Worm (Caenorhabditis elegans) whole organism, mixed stage, embryonic: ENCODE measurements around the gene F44E2.4.

Experiments used
- M03D4.4 ChIP-seq: sonication (generic microtip); optimal IDR thresholded peaks from 2 replicates; lab custom pipeline; 2017; ENCODE audit warnings: mild to moderate bottlenecking, missing genetic modification characterization, missing compliant biosample characterization
- bed-3 ChIP-seq: fragments of 200-800 bp; sonication (Bioruptor generic); optimal IDR thresholded peaks from 3 replicates; lab custom pipeline; 2018; ENCODE audit warnings: mild to moderate bottlenecking, missing genetic modification characterization, moderate library complexity, missing compliant biosample characterization
- blmp-1 ChIP-seq: fragments of 150-350 bp; optimal IDR thresholded peaks from 2 replicates; lab custom pipeline; 2014; ENCODE audit warnings: missing biosample characterization, missing genetic modification characterization
- ceh-39 ChIP-seq: fragments of 150-350 bp; optimal IDR thresholded peaks from 2 replicates; lab custom pipeline; 2014; ENCODE audit warnings: missing biosample characterization, missing genetic modification characterization
- ceh-43 ChIP-seq: fragments of 200-800 bp; sonication (Bioruptor generic); optimal IDR thresholded peaks from 2 replicates; lab custom pipeline; 2018; ENCODE audit warnings: mild to moderate bottlenecking, missing genetic modification characterization, moderate library complexity, missing compliant biosample characterization
- ceh-83 ChIP-seq: fragments of 200-800 bp; sonication (Bioruptor generic); optimal IDR thresholded peaks from 2 replicates; lab custom pipeline; 2018; ENCODE audit warnings: mild to moderate bottlenecking, missing genetic modification characterization, missing compliant biosample characterization
- ces-1 ChIP-seq: fragments of 150-350 bp; optimal IDR thresholded peaks from 2 replicates; lab custom pipeline; 2014; ENCODE audit warnings: missing biosample characterization, missing genetic modification reagents, missing genetic modification characterization
- cnd-1 ChIP-seq: fragments of 200-800 bp; sonication (Bioruptor generic); optimal IDR thresholded peaks from 2 replicates; lab custom pipeline; 2018; ENCODE audit warnings: mild to moderate bottlenecking, missing genetic modification characterization, missing compliant biosample characterization
- drap-1 ChIP-seq: fragments of 200-800 bp; sonication (Bioruptor generic); optimal IDR thresholded peaks from 3 replicates; lab custom pipeline; 2018; ENCODE audit warnings: mild to moderate bottlenecking, missing genetic modification characterization, missing compliant biosample characterization
- elt-1 ChIP-seq: sonication (generic microtip); optimal IDR thresholded peaks from 2 replicates; lab custom pipeline; 2017; ENCODE audit warnings: missing genetic modification characterization, mild to moderate bottlenecking, missing compliant biosample characterization, antibody characterized with exemption, moderate library complexity, borderline replicate concordance; ENCODE audit not compliant: insufficient read depth
- elt-3 ChIP-seq: fragments of 150-350 bp; optimal IDR thresholded peaks from 2 replicates; lab custom pipeline; 2014; ENCODE audit warnings: missing biosample characterization, missing genetic modification characterization
- flh-1 ChIP-seq: fragments of 200-800 bp; sonication (Bioruptor generic); optimal IDR thresholded peaks from 2 replicates; lab custom pipeline; 2018; ENCODE audit warnings: mild to moderate bottlenecking, missing genetic modification characterization, moderate library complexity, missing compliant biosample characterization
- ham-2 ChIP-seq: fragments of 200-800 bp; sonication (Bioruptor generic); optimal IDR thresholded peaks from 2 replicates; lab custom pipeline; 2018; ENCODE audit warnings: mild to moderate bottlenecking, missing genetic modification characterization, missing compliant biosample characterization
- hlh-1 ChIP-seq: fragments of 150-350 bp; optimal IDR thresholded peaks from 2 replicates; lab custom pipeline; 2014; ENCODE audit warnings: missing biosample characterization, missing genetic modification reagents, missing genetic modification characterization
- lin-13 ChIP-seq: fragments of 150-350 bp; optimal IDR thresholded peaks from 2 replicates; lab custom pipeline; 2014; ENCODE audit warnings: missing biosample characterization, missing genetic modification characterization
- lin-32 ChIP-seq: fragments of 200-800 bp; sonication (Bioruptor generic); optimal IDR thresholded peaks from 2 replicates; lab custom pipeline; 2018; ENCODE audit warnings: mild to moderate bottlenecking, missing genetic modification characterization, missing compliant biosample characterization
- lsy-2 ChIP-seq: fragments of 150-350 bp; optimal IDR thresholded peaks from 2 replicates; lab custom pipeline; 2014; ENCODE audit warnings: missing biosample characterization, missing genetic modification characterization
- mab-5 ChIP-seq: fragments of 150-350 bp; optimal IDR thresholded peaks from 2 replicates; lab custom pipeline; 2014; ENCODE audit warnings: missing biosample characterization, missing genetic modification characterization
- mep-1 ChIP-seq: fragments of 150-350 bp; optimal IDR thresholded peaks from 2 replicates; lab custom pipeline; 2017; ENCODE audit warnings: missing biosample characterization, missing genetic modification reagents, missing genetic modification characterization, inconsistent platforms
- mls-2 ChIP-seq: sonication (generic microtip); optimal IDR thresholded peaks from 2 replicates; lab custom pipeline; 2016; ENCODE audit warnings: mild to moderate bottlenecking, missing genetic modification characterization, moderate library complexity, missing compliant biosample characterization
- nhr-12 ChIP-seq: fragments of 150-350 bp; optimal IDR thresholded peaks from 2 replicates; lab custom pipeline; 2014; ENCODE audit warnings: missing biosample characterization, missing genetic modification characterization
- nhr-2 ChIP-seq: fragments of 150-350 bp; optimal IDR thresholded peaks from 2 replicates; lab custom pipeline; 2014; ENCODE audit warnings: missing biosample characterization, missing genetic modification characterization
- nhr-237 ChIP-seq: fragments of 150-350 bp; optimal IDR thresholded peaks from 2 replicates; lab custom pipeline; 2014; ENCODE audit warnings: missing biosample characterization, missing genetic modification characterization
- nhr-28 ChIP-seq: fragments of 150-350 bp; optimal IDR thresholded peaks from 2 replicates; lab custom pipeline; 2014; ENCODE audit warnings: missing biosample characterization, missing genetic modification characterization
- nhr-76 ChIP-seq: sonication (generic microtip); optimal IDR thresholded peaks from 2 replicates; lab custom pipeline; 2017; ENCODE audit warnings: missing biosample characterization, missing genetic modification characterization
- pha-4 ChIP-seq: fragments of 150-350 bp; optimal IDR thresholded peaks from 2 replicates; lab custom pipeline; 2018; ENCODE audit warnings: missing biosample characterization, missing genetic modification reagents, missing genetic modification characterization
- sem-2 ChIP-seq: fragments of 200-800 bp; sonication (Bioruptor generic); optimal IDR thresholded peaks from 2 replicates; lab custom pipeline; 2018; ENCODE audit warnings: mild to moderate bottlenecking, missing genetic modification characterization, missing compliant biosample characterization
- snpc-4 ChIP-seq: fragments of 150-350 bp; optimal IDR thresholded peaks from 2 replicates; lab custom pipeline; 2014; ENCODE audit warnings: missing biosample characterization, missing genetic modification characterization
- sptf-1 ChIP-seq: sonication (generic microtip); optimal IDR thresholded peaks from 2 replicates; lab custom pipeline; 2017; ENCODE audit warnings: mild to moderate bottlenecking, missing genetic modification characterization, moderate library complexity, missing compliant biosample characterization
- tbx-8 ChIP-seq: fragments of 200-800 bp; sonication (Bioruptor generic); optimal IDR thresholded peaks from 2 replicates; lab custom pipeline; 2018; ENCODE audit warnings: mild to moderate bottlenecking, missing genetic modification characterization, moderate library complexity, missing compliant biosample characterization
- unc-120 ChIP-seq: sonication (generic microtip); optimal IDR thresholded peaks from 2 replicates; lab custom pipeline; 2017; ENCODE audit warnings: missing genetic modification characterization, missing compliant biosample characterization; ENCODE audit not compliant: poor library complexity, severe bottlenecking
- unc-39 ChIP-seq: fragments of 150-350 bp; optimal IDR thresholded peaks from 2 replicates; lab custom pipeline; 2014; ENCODE audit warnings: missing biosample characterization, missing genetic modification characterization
- unc-62 ChIP-seq: fragments of 150-350 bp; optimal IDR thresholded peaks from 2 replicates; lab custom pipeline; 2014; ENCODE audit warnings: missing biosample characterization, missing genetic modification reagents, missing genetic modification characterization
- zip-8 ChIP-seq: fragments of 150-350 bp; optimal IDR thresholded peaks from 2 replicates; lab custom pipeline; 2014; ENCODE audit warnings: missing biosample characterization, missing genetic modification characterization
- ztf-11 ChIP-seq: fragments of 150-350 bp; optimal IDR thresholded peaks from 2 replicates; lab custom pipeline; 2014; ENCODE audit warnings: missing biosample characterization, missing genetic modification characterization

F44E2.4 gene

DNA sequence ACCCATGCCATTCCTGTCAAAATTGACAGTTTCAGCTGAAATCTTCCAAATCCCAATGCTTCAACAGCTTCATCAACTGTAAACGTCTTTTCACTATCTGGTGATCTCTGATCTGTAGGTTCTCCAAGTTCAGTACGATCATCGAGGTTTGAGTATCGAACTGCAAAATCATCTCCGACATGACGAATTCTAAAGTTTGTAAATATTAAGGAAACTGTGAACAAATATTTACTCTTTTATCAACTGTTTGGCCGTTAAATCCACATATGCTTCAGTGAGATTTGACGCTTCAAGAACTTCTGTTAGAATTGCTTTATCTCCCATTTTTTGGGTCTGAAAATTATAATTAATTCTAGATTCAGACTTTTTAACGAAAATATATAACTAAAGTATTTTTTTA is 46.9 kb upstream of the F44E2.4 start, which contains the start of gene svop-1:
Gene svop-1 (minus strand): TSS at position 339 of the 400 bp plus-strand sequence.
- TF ChIP-seq ham-2 (GFP tag; lab: Kevin White, UChicago) (no peak), elt-1 (tag; lab: Kevin White, UChicago) (no peak)

DNA sequence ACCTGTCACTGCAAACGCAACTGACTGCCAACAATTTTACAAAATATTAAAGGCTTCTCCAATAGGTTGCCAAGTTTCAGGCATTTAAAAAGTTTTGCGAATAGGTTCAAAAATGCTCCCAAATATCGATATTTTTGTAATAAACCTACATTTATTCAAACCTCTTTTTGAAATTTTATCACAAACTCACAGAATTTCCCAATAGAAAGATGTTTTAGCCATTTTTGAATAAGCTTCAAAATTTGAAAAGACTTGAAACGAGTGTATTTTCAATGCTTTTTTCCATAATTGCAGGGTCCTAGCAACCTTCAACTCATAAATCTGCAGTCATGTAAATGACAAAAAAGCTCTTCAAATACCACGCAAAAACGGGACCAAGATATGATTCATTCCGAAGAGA is 44.1 kb upstream of the F44E2.4 start:
- TF ChIP-seq lin-32 (GFP tag; lab: Kevin White, UChicago): no peak
- no peak for TF ChIP-seq M03D4.4 (tag; lab: Kevin White, UChicago)
- TF ChIP-seq unc-39 (tag; lab: Kevin White, UChicago): no peak
- no peak for TF ChIP-seq blmp-1 (tag; lab: Kevin White, UChicago)
- TF ChIP-seq mab-5 (tag; lab: Kevin White, UChicago): no peak
- no peak for TF ChIP-seq drap-1 (GFP tag; lab: Kevin White, UChicago)
- TF ChIP-seq elt-3 (tag; lab: Kevin White, UChicago): no peak
- no peak for TF ChIP-seq flh-1 (GFP tag; lab: Kevin White, UChicago)

DNA sequence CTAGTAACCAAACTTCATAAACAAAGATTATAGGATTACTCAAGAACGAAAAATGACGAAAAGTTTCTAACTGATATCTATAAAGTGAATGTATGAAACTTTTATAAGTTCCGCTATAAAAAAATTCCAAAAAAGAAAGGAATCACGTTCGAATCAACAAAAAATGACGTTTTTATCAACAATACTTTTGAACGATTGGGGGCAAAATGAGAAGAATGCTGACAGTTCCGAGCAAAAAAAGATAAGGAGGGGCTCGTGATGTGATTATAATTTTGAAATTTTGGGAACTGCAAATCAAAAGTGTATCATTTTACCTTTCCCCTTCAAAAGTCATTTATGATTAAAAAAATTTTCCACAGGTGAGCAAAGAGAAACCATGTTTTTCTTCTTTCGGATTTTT is 40.7 kb upstream of the F44E2.4 start:
- TF ChIP-seq ceh-83 (GFP tag; lab: Kevin White, UChicago) (no peak), zip-8 (no peak), sptf-1 (tag; lab: Kevin White, UChicago) (no peak)

DNA sequence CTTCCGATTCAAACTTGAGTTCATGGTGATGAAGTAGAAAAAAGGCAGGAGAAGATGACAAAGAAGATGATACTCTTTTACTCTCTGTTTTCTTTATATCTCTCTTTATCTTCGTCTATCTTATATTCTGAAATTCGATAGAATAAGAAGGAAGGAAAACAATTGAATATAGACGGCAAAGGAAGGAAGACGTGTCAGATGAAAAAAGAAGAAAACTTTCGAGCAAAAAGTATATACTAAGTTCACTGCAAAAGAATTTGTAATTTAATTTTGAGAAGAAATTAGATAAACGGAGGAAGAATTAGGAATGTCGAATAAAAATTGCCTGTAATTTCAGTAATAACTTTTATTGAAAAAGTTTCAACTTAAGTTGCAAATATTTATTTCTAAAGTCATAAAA is 38.8 kb upstream of the F44E2.4 start, which contains the start of gene K01F9.2:
Gene K01F9.2 (minus strand): TSS at position 127 of the 400 bp plus-strand sequence.
- no peak for TF ChIP-seq blmp-1 (tag; lab: Kevin White, UChicago)
- peak; percentile 91 for TF ChIP-seq ces-1 (GFP tag; lab: Kevin White, UChicago)

DNA sequence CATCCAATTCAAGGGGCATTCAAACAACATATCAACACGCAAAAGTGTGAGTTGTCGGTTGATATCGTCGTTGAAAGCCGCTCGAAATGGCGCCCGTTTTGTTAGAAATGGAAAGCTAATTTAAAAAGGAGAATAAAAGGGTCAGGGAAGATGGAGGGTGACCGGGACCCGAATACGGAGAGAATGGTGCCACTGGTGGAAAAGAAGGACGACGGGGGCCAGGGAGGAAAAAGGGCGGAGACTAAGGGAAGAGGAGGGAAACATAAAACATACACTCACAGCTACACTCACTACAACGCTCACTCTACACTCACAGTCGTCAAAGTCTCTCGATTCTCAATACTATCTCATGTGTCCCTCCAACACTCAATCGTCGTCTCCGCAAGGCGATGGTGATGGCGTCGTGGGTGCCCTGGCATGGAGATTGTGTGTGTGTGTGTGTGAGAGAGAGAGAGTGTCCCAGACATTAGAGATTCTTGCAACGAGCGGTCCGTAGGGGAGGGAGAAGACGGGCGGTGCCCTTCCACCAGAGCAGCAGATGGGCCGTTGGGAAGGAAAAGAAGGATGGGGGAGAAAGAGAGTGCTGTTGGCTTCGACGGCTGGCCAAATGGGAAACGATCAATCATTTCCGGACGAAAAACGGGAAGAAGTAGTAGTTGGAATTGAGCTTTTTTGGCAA is 35.9 kb upstream of the F44E2.4 start:
- peak; percentile 78 for TF ChIP-seq cnd-1
- TF ChIP-seq ztf-11 (tag; lab: Kevin White, UChicago): peak; percentile 57
- TF ChIP-seq sem-2: no peak
- peak; percentile 91 for TF ChIP-seq unc-62
- TF ChIP-seq elt-1 (tag; lab: Kevin White, UChicago): no peak
- peak; percentile 42 for TF ChIP-seq ceh-39
- peak; percentile 33 for TF ChIP-seq lsy-2
- peak; percentile 23 for TF ChIP-seq ceh-43 (GFP tag; lab: Kevin White, UChicago)
- TF ChIP-seq unc-120 (tag; lab: Kevin White, UChicago): peak; percentile 100
- no peak for TF ChIP-seq snpc-4 (tag; lab: Kevin White, UChicago)
- TF ChIP-seq tbx-8 (GFP tag; lab: Kevin White, UChicago): peak; percentile 71
- peak; percentile 60 for TF ChIP-seq M03D4.4 (tag; lab: Kevin White, UChicago)
- peak; percentile 23 for TF ChIP-seq ces-1 (GFP tag; lab: Kevin White, UChicago)
- peak; percentile 21 for TF ChIP-seq nhr-2 (tag; lab: Kevin White, UChicago)
- TF ChIP-seq hlh-1 (tag; lab: Kevin White, UChicago): peak; percentile 69
- no peak for TF ChIP-seq ceh-83 (GFP tag; lab: Kevin White, UChicago)
- peak; percentile 19 for TF ChIP-seq nhr-237
- no peak for TF ChIP-seq blmp-1 (tag; lab: Kevin White, UChicago)
- peak; percentile 34 for TF ChIP-seq flh-1 (GFP tag; lab: Kevin White, UChicago)
- TF ChIP-seq bed-3: no peak
- TF ChIP-seq nhr-76 (tag; lab: Kevin White, UChicago): no peak
- TF ChIP-seq mep-1 (tag; lab: Kevin White, UChicago): peak; percentile 87
- peak; percentile 85 for TF ChIP-seq lin-32 (GFP tag; lab: Kevin White, UChicago)
- TF ChIP-seq elt-3 (tag; lab: Kevin White, UChicago): no peak
- no peak for TF ChIP-seq zip-8
- TF ChIP-seq lin-13 (tag; lab: Kevin White, UChicago): peak; percentile 2
- TF ChIP-seq pha-4: peak; percentile 20
- peak; percentile 74 for TF ChIP-seq drap-1 (GFP tag; lab: Kevin White, UChicago)
- no peak for TF ChIP-seq ham-2 (GFP tag; lab: Kevin White, UChicago)
- peak; percentile 85 for TF ChIP-seq mls-2
- TF ChIP-seq unc-39 (tag; lab: Kevin White, UChicago): peak; percentile 22
- TF ChIP-seq nhr-12 (tag; lab: Kevin White, UChicago): peak; percentile 67
- peak; percentile 60 for TF ChIP-seq sptf-1 (tag; lab: Kevin White, UChicago)
- TF ChIP-seq nhr-28 (tag; lab: Kevin White, UChicago): no peak
- no peak for TF ChIP-seq mab-5 (tag; lab: Kevin White, UChicago)
